Fruit fly (Drosophila melanogaster) whole organism, embryonic: ENCODE results near the gene Eip75B.

Experiments
- CG11398 ChIP-seq: fragments of 200-800 bp; sonication (Bioruptor generic); optimal IDR thresholded peaks from 2 replicates; lab custom pipeline; 2016; ENCODE audit warnings: missing biosample characterization, missing genetic modification characterization
- CG12659 ChIP-seq: fragments of 200-800 bp; sonication (Bioruptor generic); optimal IDR thresholded peaks from 3 replicates; lab custom pipeline; 2017; ENCODE audit warnings: mild to moderate bottlenecking, missing biosample characterization, missing genetic modification reagents, missing genetic modification characterization
- CG12942 ChIP-seq: fragments of 200-800 bp; sonication (Bioruptor generic); optimal IDR thresholded peaks from 3 replicates; lab custom pipeline; 2016; ENCODE audit warnings: missing biosample characterization, missing genetic modification characterization
- CG13296 ChIP-seq: fragments of 200-800 bp; sonication (Bioruptor generic); optimal IDR thresholded peaks from 3 replicates; lab custom pipeline; 2018; ENCODE audit warnings: missing biosample characterization, mild to moderate bottlenecking, missing genetic modification characterization
- CG15514 ChIP-seq: fragments of 200-800 bp; sonication (Bioruptor generic); optimal IDR thresholded peaks from 3 replicates; lab custom pipeline; 2017; ENCODE audit warnings: missing biosample characterization, missing genetic modification characterization, mild to moderate bottlenecking, moderate library complexity, missing genetic modification reagents
- CG16863 ChIP-seq: fragments of 200-800 bp; sonication (Bioruptor generic); optimal IDR thresholded peaks from 3 replicates; lab custom pipeline; 2016; ENCODE audit warnings: missing biosample characterization, missing genetic modification characterization
- CG30020 ChIP-seq: fragments of 200-800 bp; optimal IDR thresholded peaks from 2 replicates; lab custom pipeline; 2019; ENCODE audit warnings: missing biosample characterization, mild to moderate bottlenecking, missing genetic modification characterization, moderate library complexity
- CG4282 ChIP-seq: fragments of 200-800 bp; sonication (Bioruptor generic); optimal IDR thresholded peaks from 2 replicates; lab custom pipeline; 2016; ENCODE audit warnings: missing biosample characterization, missing genetic modification characterization
- CG4617 ChIP-seq: fragments of 200-800 bp; sonication (Bioruptor generic); optimal IDR thresholded peaks from 3 replicates; lab custom pipeline; 2016; ENCODE audit warnings: missing biosample characterization, missing genetic modification characterization, borderline replicate concordance
- CG6791 ChIP-seq: fragments of 200-800 bp; sonication (Bioruptor generic); IDR thresholded peaks from 3 replicates; pipeline ENCODE4 v1.3.6; 2022; ENCODE audit warnings: missing biosample characterization, missing genetic modification characterization; ENCODE audit not compliant: partially characterized antibody
- CG7839 ChIP-seq: fragments of 200-800 bp; sonication (Bioruptor generic); optimal IDR thresholded peaks from 3 replicates; lab custom pipeline; 2018; ENCODE audit warnings: missing biosample characterization, mild to moderate bottlenecking, missing genetic modification characterization, moderate library complexity
- CG8281 ChIP-seq: fragments of 200-800 bp; sonication (Bioruptor generic); optimal IDR thresholded peaks from 2 replicates; lab custom pipeline; 2018; ENCODE audit warnings: missing biosample characterization, mild to moderate bottlenecking, missing genetic modification characterization, moderate library complexity
- CG8924 ChIP-seq: fragments of 200-800 bp; optimal IDR thresholded peaks from 3 replicates; lab custom pipeline; 2019; ENCODE audit warnings: missing biosample characterization, mild to moderate bottlenecking, missing genetic modification characterization, moderate library complexity
- CG9215 ChIP-seq: fragments of 200-800 bp; sonication (Bioruptor generic); IDR thresholded peaks from 2 replicates; pipeline ENCODE4 v1.3.6; 2022; ENCODE audit warnings: missing biosample characterization, missing genetic modification characterization
- CG9797 ChIP-seq: fragments of 200-800 bp; sonication (Bioruptor generic); optimal IDR thresholded peaks from 3 replicates; lab custom pipeline; 2018; ENCODE audit warnings: missing biosample characterization, mild to moderate bottlenecking, missing genetic modification characterization
- CHES-1-like ChIP-seq: fragments of 200-800 bp; sonication (Bioruptor generic); optimal IDR thresholded peaks from 2 replicates; lab custom pipeline; 2016; ENCODE audit warnings: missing biosample characterization, missing genetic modification characterization
- CoRest ChIP-seq: fragments of 200-800 bp; sonication (Bioruptor generic); optimal IDR thresholded peaks from 3 replicates; lab custom pipeline; 2018; ENCODE audit warnings: missing biosample characterization, mild to moderate bottlenecking, missing genetic modification characterization, moderate library complexity
- Dp ChIP-seq: fragments of 200-800 bp; sonication (Bioruptor generic); optimal IDR thresholded peaks from 2 replicates; lab custom pipeline; 2018; ENCODE audit warnings: missing biosample characterization, mild to moderate bottlenecking, missing genetic modification characterization, moderate library complexity
- E2f2 ChIP-seq: fragments of 200-800 bp; sonication (Bioruptor generic); IDR thresholded peaks from 2 replicates; pipeline ENCODE4 v1.3.6; 2022; ENCODE audit warnings: missing biosample characterization, missing genetic modification characterization
- Eip74EF ChIP-seq, 2 experiments: fragments of 200-800 bp in 1 of 2; fragments of >200 bp in 1 of 2; sonication (Bioruptor generic) in 1 of 2; optimal IDR thresholded peaks; 2 replicates each; lab custom pipeline; 2017 to 2019; ENCODE audit warnings: missing biosample characterization in 2 of 2, missing genetic modification characterization in 2 of 2, mild to moderate bottlenecking in 1 of 2, moderate library complexity in 1 of 2
- Gug ChIP-seq: fragments of 200-800 bp; sonication (Bioruptor generic); IDR thresholded peaks from 4 replicates; pipeline ENCODE4 v1.3.6; 2022; ENCODE audit warnings: missing biosample characterization, missing genetic modification characterization
- Hr51 ChIP-seq, 2 experiments: fragments of 200-800 bp; sonication (Bioruptor generic); optimal IDR thresholded peaks; 2 replicates in 1 of 2; 3 replicates in 1 of 2; lab custom pipeline; 2016 to 2018; ENCODE audit warnings: missing biosample characterization in 2 of 2, missing genetic modification characterization in 2 of 2, mild to moderate bottlenecking in 1 of 2, moderate library complexity in 1 of 2
- Hsf ChIP-seq: fragments of 200-800 bp; sonication (Bioruptor generic); optimal IDR thresholded peaks from 3 replicates; lab custom pipeline; 2016; ENCODE audit warnings: missing biosample characterization, missing genetic modification characterization
- NfI ChIP-seq: fragments of 200-800 bp; sonication (Bioruptor generic); optimal IDR thresholded peaks from 3 replicates; lab custom pipeline; 2018; ENCODE audit warnings: missing biosample characterization, mild to moderate bottlenecking, missing genetic modification characterization, moderate library complexity
- PHDP ChIP-seq: fragments of 200-800 bp; sonication (Bioruptor generic); optimal IDR thresholded peaks from 3 replicates; lab custom pipeline; 2018; ENCODE audit warnings: missing biosample characterization, mild to moderate bottlenecking, missing genetic modification characterization, moderate library complexity
- Rfx ChIP-seq: fragments of 200-800 bp; sonication (Bioruptor generic); IDR thresholded peaks from 2 replicates; pipeline ENCODE4 v1.3.6; 2022; ENCODE audit warnings: missing biosample characterization, missing genetic modification characterization
- Side ChIP-seq: fragments of 200-800 bp; sonication (Bioruptor generic); optimal IDR thresholded peaks from 2 replicates; lab custom pipeline; 2016; ENCODE audit warnings: missing biosample characterization, missing genetic modification characterization
- Sry-δ ChIP-seq: fragments of 200-800 bp; sonication (Bioruptor generic); optimal IDR thresholded peaks from 2 replicates; lab custom pipeline; 2016; ENCODE audit warnings: missing biosample characterization, missing genetic modification characterization
- TFAM ChIP-seq: fragments of 200-800 bp; sonication (Bioruptor generic); optimal IDR thresholded peaks from 2 replicates; lab custom pipeline; 2017; ENCODE audit warnings: missing biosample characterization, missing genetic modification characterization, inconsistent platforms
- Xbp1 ChIP-seq: fragments of 200-800 bp; sonication (Bioruptor generic); optimal IDR thresholded peaks from 3 replicates; lab custom pipeline; 2016; ENCODE audit warnings: missing biosample characterization, mild to moderate bottlenecking, missing genetic modification characterization
- ash1 ChIP-seq: fragments of 200-800 bp; sonication (Bioruptor generic); optimal IDR thresholded peaks from 2 replicates; lab custom pipeline; 2018; ENCODE audit warnings: missing biosample characterization, mild to moderate bottlenecking, missing genetic modification characterization
- bsh ChIP-seq, 2 experiments: fragments of 200-800 bp; sonication (Bioruptor generic); optimal IDR thresholded peaks; 2 replicates each; lab custom pipeline; 2017 to 2018; ENCODE audit warnings: mild to moderate bottlenecking in 2 of 2, missing biosample characterization in 2 of 2, missing genetic modification characterization in 2 of 2, moderate library complexity in 1 of 2
- dm ChIP-seq: fragments of 200-800 bp; sonication (Bioruptor generic); optimal IDR thresholded peaks from 3 replicates; lab custom pipeline; 2016; ENCODE audit warnings: missing biosample characterization, missing genetic modification characterization
- fru ChIP-seq: fragments of >200 bp; optimal IDR thresholded peaks from 2 replicates; lab custom pipeline; 2017
- gfzf ChIP-seq: fragments of 200-800 bp; sonication (Bioruptor generic); optimal IDR thresholded peaks from 2 replicates; lab custom pipeline; 2016; ENCODE audit warnings: missing biosample characterization, mild to moderate bottlenecking, missing genetic modification characterization, moderate library complexity
- jumu ChIP-seq: fragments of 200-800 bp; sonication (Bioruptor generic); optimal IDR thresholded peaks from 3 replicates; lab custom pipeline; 2016; ENCODE audit warnings: missing biosample characterization, missing genetic modification characterization
- knrl ChIP-seq: fragments of 200-800 bp; sonication (Bioruptor generic); IDR thresholded peaks from 3 replicates; pipeline ENCODE4 v1.3.6; 2022; ENCODE audit warnings: missing biosample characterization, missing genetic modification characterization; ENCODE audit not compliant: partially characterized antibody
- nmo ChIP-seq: fragments of 200-800 bp; sonication (Bioruptor generic); optimal IDR thresholded peaks from 2 replicates; lab custom pipeline; 2018; ENCODE audit warnings: missing biosample characterization, mild to moderate bottlenecking, missing genetic modification characterization, moderate library complexity
- phol ChIP-seq: fragments of 200-800 bp; sonication (Bioruptor generic); optimal IDR thresholded peaks from 3 replicates; lab custom pipeline; 2018; ENCODE audit warnings: missing biosample characterization, mild to moderate bottlenecking, missing genetic modification characterization, moderate library complexity
- pnt ChIP-seq: fragments of 200-800 bp; sonication (Bioruptor generic); optimal IDR thresholded peaks from 3 replicates; lab custom pipeline; 2016; ENCODE audit warnings: missing biosample characterization, missing genetic modification characterization
- pros ChIP-seq: fragments of 200-800 bp; sonication (Bioruptor generic); optimal IDR thresholded peaks from 3 replicates; lab custom pipeline; 2019; ENCODE audit warnings: missing biosample characterization, mild to moderate bottlenecking, missing genetic modification characterization, moderate library complexity
- repo ChIP-seq: fragments of 200-800 bp; sonication (Bioruptor generic); optimal IDR thresholded peaks from 2 replicates; lab custom pipeline; 2016; ENCODE audit warnings: missing biosample characterization, missing genetic modification characterization
- run ChIP-seq: fragments of 200-800 bp; sonication (Bioruptor generic); optimal IDR thresholded peaks from 3 replicates; lab custom pipeline; 2018; ENCODE audit warnings: missing biosample characterization, mild to moderate bottlenecking, missing genetic modification characterization
- schlank ChIP-seq: fragments of 200-800 bp; sonication (Bioruptor generic); optimal IDR thresholded peaks from 2 replicates; lab custom pipeline; 2018; ENCODE audit warnings: missing biosample characterization, mild to moderate bottlenecking, missing genetic modification characterization
- sens ChIP-seq: fragments of 200-800 bp; sonication (Bioruptor generic); peaks from one replicate; lab custom pipeline; 2016; ENCODE audit warnings: missing biosample characterization, missing genetic modification characterization
- sna ChIP-seq: fragments of 200-800 bp; sonication (Bioruptor generic); IDR thresholded peaks from 2 replicates; pipeline ENCODE4 v1.3.6; 2022; ENCODE audit warnings: missing biosample characterization, missing genetic modification characterization; ENCODE audit not compliant: partially characterized antibody
- stwl ChIP-seq: fragments of 200-800 bp; sonication (Bioruptor generic); optimal IDR thresholded peaks from 3 replicates; lab custom pipeline; 2018; ENCODE audit warnings: missing biosample characterization, mild to moderate bottlenecking, missing genetic modification characterization, moderate library complexity
- trem ChIP-seq: fragments of 200-800 bp; optimal IDR thresholded peaks from 3 replicates; lab custom pipeline; 2019; ENCODE audit warnings: missing biosample characterization, mild to moderate bottlenecking, missing genetic modification characterization, moderate library complexity
- vnd ChIP-seq: fragments of 200-800 bp; sonication (Bioruptor generic); IDR thresholded peaks from 3 replicates; pipeline ENCODE4 v1.3.6; 2022; ENCODE audit warnings: missing biosample characterization, missing genetic modification characterization; ENCODE audit not compliant: partially characterized antibody

Gene Eip75B

DNA sequence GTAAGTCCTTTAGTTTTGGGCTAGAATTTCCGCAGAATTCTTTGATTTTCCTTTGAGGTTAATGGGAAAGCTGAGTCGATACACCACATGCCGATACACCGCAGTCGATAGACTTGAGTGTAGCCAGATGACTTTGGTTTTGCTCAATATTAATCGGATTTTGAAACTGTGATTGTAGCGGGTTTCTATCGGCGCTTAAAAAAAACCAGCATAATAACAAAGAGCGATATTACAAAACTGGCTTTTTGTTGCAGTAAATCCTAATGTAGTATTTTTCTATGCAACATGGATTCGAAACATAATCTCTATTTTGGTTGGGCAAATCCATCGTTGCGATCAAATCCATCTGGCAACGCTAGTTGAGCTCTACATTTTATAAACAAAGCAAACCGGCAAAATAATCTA is 45.0 kb upstream of the Eip75B start, which contains the start of the genes Polr3D and mus304 (continued):
- no peak for TF ChIP-seq repo
- peak; percentile 49 for TF ChIP-seq phol (tag; lab: Kevin White, UChicago)
- peak; percentile 51 for TF ChIP-seq CHES-1-like
- TF ChIP-seq Rfx (GFP tag; lab: Robert Waterston, UW), result 0 out of 2 replicates have a peak, but pooled peaks have one; percentile 14
- no peak for TF ChIP-seq pros (GFP tag; lab: Kevin White, UChicago)
- TF ChIP-seq run (tag; lab: Kevin White, UChicago), result no peak
- TF ChIP-seq nmo (GFP tag; lab: Kevin White, UChicago), result peak; percentile 70
- TF ChIP-seq schlank, result no peak
- TF ChIP-seq CG9797 (GFP tag; lab: Kevin White, UChicago), result peak; percentile 20
- no peak for TF ChIP-seq CG8924 (tag; lab: Kevin White, UChicago)
- TF ChIP-seq E2f2 (GFP tag; lab: Robert Waterston, UW), result peak; percentile 92
- no peak for TF ChIP-seq CG11398 (GFP tag; lab: Kevin White, UChicago)
- TF ChIP-seq fru (lab: Kevin White, UChicago), result no peak
- peak; percentile 85 for TF ChIP-seq Dp (GFP tag; lab: Kevin White, UChicago)
- TF ChIP-seq bsh (GFP tag; optimal IDR thresholded peaks at IDR 0.05; lab: Kevin White, UChicago), result no peak
- peak; percentile 74 for TF ChIP-seq stwl (tag; lab: Kevin White, UChicago)
- peak; percentile 75 for TF ChIP-seq trem (tag; lab: Kevin White, UChicago)
- TF ChIP-seq Hr51 (GFP tag; optimal IDR thresholded peaks at IDR 0.05; lab: Kevin White, UChicago), result peak in 1 of 2 experiments; percentile 3
- no peak for TF ChIP-seq CG4282
- peak; percentile 31 for TF ChIP-seq CG12659 (GFP tag; lab: Kevin White, UChicago)
- no peak for TF ChIP-seq CG12942 (GFP tag; lab: Kevin White, UChicago)
- peak; percentile 27 for TF ChIP-seq Xbp1 (GFP tag; lab: Kevin White, UChicago)
- TF ChIP-seq Sry-δ (GFP tag; lab: Kevin White, UChicago), result peak; percentile 75
- TF ChIP-seq CG8281 (tag; lab: Kevin White, UChicago), result no peak
- TF ChIP-seq vnd (GFP tag; lab: Robert Waterston, UW), result 0 out of 3 replicates have a peak, but pooled peaks have one; percentile 45
- no peak for TF ChIP-seq pnt
- TF ChIP-seq jumu (GFP tag; lab: Kevin White, UChicago), result peak; percentile 20
- TF ChIP-seq sens, result peak; percentile 68
- TF ChIP-seq CG30020 (tag; lab: Kevin White, UChicago), result peak; percentile 19
- TF ChIP-seq Hsf, result peak; percentile 8
- no peak for TF ChIP-seq Eip74EF (GFP tag; optimal IDR thresholded peaks at IDR 0.05; lab: Kevin White, UChicago)
- peak; percentile 55; the same call in 1 of the 3 replicates for TF ChIP-seq knrl (GFP tag; lab: Robert Waterston, UW)
- peak; percentile 0 for TF ChIP-seq NfI (GFP tag; lab: Kevin White, UChicago)
- TF ChIP-seq CG7839 (tag; lab: Kevin White, UChicago), result peak; percentile 29
- 0 out of 2 replicates have a peak, but pooled peaks have one; percentile 5 for TF ChIP-seq CG9215 (GFP tag; lab: Robert Waterston, UW)
- no peak for TF ChIP-seq PHDP (tag; lab: Kevin White, UChicago)
- peak; percentile 72 for TF ChIP-seq CG4617 (GFP tag; lab: Kevin White, UChicago)
- no peak for TF ChIP-seq Gug (GFP tag; lab: Robert Waterston, UW)
- no peak for TF ChIP-seq ash1
- TF ChIP-seq CG15514 (GFP tag; lab: Kevin White, UChicago), result peak; percentile 92
- peak; percentile 50 for TF ChIP-seq CoRest (tag; lab: Kevin White, UChicago)
- no peak for TF ChIP-seq CG16863 (GFP tag; lab: Kevin White, UChicago)
- TF ChIP-seq TFAM (GFP tag; lab: Kevin White, UChicago), result no peak
- TF ChIP-seq sna, result 0 out of 2 replicates have a peak, but pooled peaks have one; percentile 28
- TF ChIP-seq CG13296 (GFP tag; lab: Kevin White, UChicago), result peak; percentile 16
- TF ChIP-seq CG6791 (GFP tag; lab: Robert Waterston, UW), result peak; percentile 61; the same call in 2 of the 3 replicates
- peak; percentile 62 for TF ChIP-seq dm (GFP tag; lab: Kevin White, UChicago)
- TF ChIP-seq Side (GFP tag; lab: Kevin White, UChicago), result peak; percentile 6
- TF ChIP-seq gfzf (GFP tag; lab: Kevin White, UChicago), result peak; percentile 38
